Worm (Caenorhabditis elegans) whole organism, young adult: ENCODE measurements around the gene C24A3.2.

Source experiments
- B0261.1 ChIP-seq: sonication (generic microtip); optimal IDR thresholded peaks from 2 replicates; lab custom pipeline; 2016; ENCODE audit warnings: mild to moderate bottlenecking, missing genetic modification characterization, moderate library complexity, missing compliant biosample characterization
- C17E4.6 ChIP-seq: fragments of 200-800 bp; sonication (Bioruptor generic); IDR thresholded peaks from 2 replicates; pipeline ENCODE4 v1.3.6; 2022; ENCODE audit warnings: missing genetic modification reagents, missing genetic modification characterization, missing compliant biosample characterization
- F57C9.4 ChIP-seq: sonication (generic microtip); optimal IDR thresholded peaks from 2 replicates; lab custom pipeline; 2017; ENCODE audit warnings: mild to moderate bottlenecking, missing genetic modification characterization, missing compliant biosample characterization
- Y67H2A.10 ChIP-seq: fragments of 200-800 bp; sonication (Bioruptor generic); conservative IDR thresholded peaks from 2 replicates; pipeline ENCODE4 v1.3.6; 2022; ENCODE audit warnings: missing genetic modification reagents, missing genetic modification characterization, missing compliant biosample characterization
- Y79H2A.3 ChIP-seq: fragments of 200-800 bp; sonication (Bioruptor generic); conservative IDR thresholded peaks from 2 replicates; pipeline ENCODE4 v1.3.6; 2022; ENCODE audit warnings: missing genetic modification reagents, missing genetic modification characterization, missing compliant biosample characterization
- ZK185.1 ChIP-seq: sonication (generic microtip); optimal IDR thresholded peaks from 2 replicates; lab custom pipeline; 2016; ENCODE audit warnings: mild to moderate bottlenecking, missing genetic modification characterization, missing compliant biosample characterization; ENCODE audit not compliant: poor library complexity, severe bottlenecking
- cebp-1 ChIP-seq, 2 experiments: fragments of 200-800 bp in 1 of 2; sonication (Bioruptor generic) in 1 of 2; sonication (generic microtip) in 1 of 2; IDR thresholded peaks in 1 of 2; optimal IDR thresholded peaks in 1 of 2; 2 replicates each; pipeline versions ENCODE4 v1.3.6 to Lab custom; 2017 to 2022; ENCODE audit warnings: missing compliant biosample characterization in 2 of 2, missing genetic modification characterization in 2 of 2, mild to moderate bottlenecking in 1 of 2, missing genetic modification reagents in 1 of 2, moderate library complexity in 1 of 2
- ceh-79 ChIP-seq: sonication (generic microtip); optimal IDR thresholded peaks from 2 replicates; lab custom pipeline; 2017; ENCODE audit warnings: mild to moderate bottlenecking, missing genetic modification characterization, missing compliant biosample characterization
- ets-4 ChIP-seq: fragments of 200-800 bp; sonication (Bioruptor generic); optimal IDR thresholded peaks from 2 replicates; lab custom pipeline; 2018; ENCODE audit warnings: mild to moderate bottlenecking, missing genetic modification characterization, missing compliant biosample characterization
- hmg-20 ChIP-seq: fragments of 200-800 bp; sonication (Bioruptor generic); IDR thresholded peaks from 2 replicates; pipeline ENCODE4 v1.3.6; 2022; ENCODE audit warnings: missing genetic modification reagents, missing genetic modification characterization, missing compliant biosample characterization
- lin-35 ChIP-seq, 3 experiments: fragments of 150-350 bp in 2 of 3; sonication (generic microtip) in 1 of 3; optimal IDR thresholded peaks; 2 replicates each; lab custom pipeline; 2014 to 2018; ENCODE audit warnings: missing biosample characterization in 3 of 3, missing genetic modification characterization in 3 of 3, missing genetic modification reagents in 3 of 3
- mcd-1 ChIP-seq: fragments of 200-800 bp; sonication (Bioruptor generic); IDR thresholded peaks from 2 replicates; pipeline ENCODE4 v1.3.6; 2022; ENCODE audit warnings: missing genetic modification reagents, missing genetic modification characterization, missing compliant biosample characterization
- pha-4 ChIP-seq: fragments of 150-350 bp; sonication (generic microtip); optimal IDR thresholded peaks from 2 replicates; lab custom pipeline; 2014; ENCODE audit warnings: missing biosample characterization, missing genetic modification reagents, missing genetic modification characterization
- unc-62 ChIP-seq: fragments of 150-350 bp; optimal IDR thresholded peaks from 2 replicates; lab custom pipeline; 2014; ENCODE audit warnings: missing biosample characterization, missing genetic modification reagents, missing genetic modification characterization

ce11 chrX:8963469-8963868 lies 33.8 kb upstream of the C24A3.2 start:
- TF ChIP-seq ets-4 (GFP tag; lab: Kevin White, UChicago) (no peak), ceh-79 (no peak), B0261.1 (tag; lab: Kevin White, UChicago) (no peak), F57C9.4 (tag; lab: Kevin White, UChicago) (no peak), ZK185.1 (no peak), C17E4.6 (GFP tag; lab: Robert Waterston, UW) (no peak), hmg-20 (GFP tag; lab: Robert Waterston, UW) (no peak), mcd-1 (no peak), pha-4 (tag; lab: Kevin White, UChicago) (no peak), lin-35 (GFP tag; optimal IDR thresholded peaks at IDR 0.05; lab: Kevin White, UChicago) (no peak), cebp-1 (GFP tag; IDR thresholded peaks at IDR 0.05; lab: Robert Waterston, UW) (no peak), cebp-1 (tag; optimal IDR thresholded peaks at IDR 0.05; lab: Kevin White, UChicago) (no peak), Y67H2A.10 (GFP tag; lab: Robert Waterston, UW) (no peak), Y79H2A.3 (GFP tag; lab: Robert Waterston, UW) (no peak), unc-62 (GFP tag; lab: Kevin White, UChicago) (no peak)
